Worm (Caenorhabditis elegans) whole organism, L4/young adult: ENCODE results near the gene T24H7.9.

Experiments used
- W03F9.2 ChIP-seq: fragments of 150-350 bp; optimal IDR thresholded peaks from 2 replicates; lab custom pipeline; 2014; ENCODE audit warnings: missing biosample characterization, missing genetic modification characterization
- dao-5 ChIP-seq: sonication (generic microtip); optimal IDR thresholded peaks from 2 replicates; lab custom pipeline; 2016; ENCODE audit warnings: missing genotype, missing genetic modification characterization, moderate library complexity, missing compliant biosample characterization
- him-1 ChIP-seq: sonication (generic microtip); optimal IDR thresholded peaks from 2 replicates; lab custom pipeline; 2016; ENCODE audit warnings: missing genotype, missing genetic modification reagents, missing genetic modification characterization, missing compliant biosample characterization

DNA sequence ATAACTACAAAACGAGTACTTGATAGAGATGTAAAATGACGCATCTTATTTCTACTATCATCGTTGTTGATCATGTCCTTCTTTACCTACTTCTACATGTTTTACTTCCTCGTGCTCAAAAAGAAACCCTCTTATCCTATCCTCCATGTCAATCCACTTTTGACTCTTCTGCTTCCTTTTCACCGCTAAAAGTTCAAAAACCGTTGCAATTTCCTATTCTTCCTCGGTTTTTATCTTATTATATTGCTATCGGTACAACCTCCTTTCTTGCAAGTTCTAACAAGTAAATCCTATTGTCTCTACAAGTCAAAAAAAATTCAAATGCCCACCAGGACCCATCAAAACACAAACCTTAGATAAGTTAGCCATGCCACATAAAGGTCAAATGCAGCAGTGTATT lies 28.1 kb downstream of the T24H7.9 start:
- TF ChIP-seq him-1 (tag; lab: Kevin White, UChicago) = no peak
- TF ChIP-seq dao-5 = no peak
- no peak for TF ChIP-seq W03F9.2 (tag; lab: Kevin White, UChicago)
